Fruit fly (Drosophila melanogaster) whole organism, embryonic: ENCODE data around the gene side-III.

ENCODE experiments used
- Adf1 ChIP-seq: fragments of 200-800 bp; sonication (Bioruptor generic); IDR thresholded peaks from 2 replicates; pipeline ENCODE4 v1.3.6; 2022; ENCODE audit warnings: missing biosample characterization, missing genetic modification characterization
- CG10979 ChIP-seq: fragments of 200-800 bp; sonication (Bioruptor generic); optimal IDR thresholded peaks from 2 replicates; lab custom pipeline; 2018; ENCODE audit warnings: missing biosample characterization, mild to moderate bottlenecking, missing genetic modification characterization, moderate library complexity
- CG11695 ChIP-seq: fragments of 200-800 bp; sonication (Bioruptor generic); IDR thresholded peaks from 3 replicates; pipeline ENCODE4 v1.3.6; 2022; ENCODE audit warnings: missing biosample characterization, missing genetic modification characterization
- CG13287 ChIP-seq: fragments of 200-800 bp; sonication (Bioruptor generic); IDR thresholded peaks from 2 replicates; pipeline ENCODE4 v1.3.6; 2022; ENCODE audit warnings: missing biosample characterization, missing genetic modification characterization; ENCODE audit not compliant: partially characterized antibody
- CG13775 ChIP-seq: fragments of 200-800 bp; sonication (Bioruptor generic); optimal IDR thresholded peaks from 3 replicates; lab custom pipeline; 2017; ENCODE audit warnings: missing biosample characterization, mild to moderate bottlenecking, missing genetic modification characterization
- CG14667 ChIP-seq: fragments of 200-800 bp; sonication (Bioruptor generic); IDR thresholded peaks from 2 replicates; pipeline ENCODE4 v1.3.6; 2022; ENCODE audit warnings: missing biosample characterization, missing genetic modification characterization
- CG14860 ChIP-seq: fragments of 200-800 bp; sonication (Bioruptor generic); IDR thresholded peaks from 3 replicates; pipeline ENCODE4 v1.3.6; 2022; ENCODE audit warnings: missing biosample characterization, missing genetic modification characterization; ENCODE audit not compliant: partially characterized antibody
- CG15514 ChIP-seq: fragments of 200-800 bp; sonication (Bioruptor generic); optimal IDR thresholded peaks from 3 replicates; lab custom pipeline; 2017; ENCODE audit warnings: missing biosample characterization, missing genetic modification characterization, mild to moderate bottlenecking, moderate library complexity, missing genetic modification reagents
- CG1602 ChIP-seq: fragments of 200-800 bp; sonication (Bioruptor generic); optimal IDR thresholded peaks from 3 replicates; lab custom pipeline; 2016; ENCODE audit warnings: missing biosample characterization, missing genetic modification characterization
- CG17186 ChIP-seq: fragments of 200-800 bp; sonication (Bioruptor generic); optimal IDR thresholded peaks from 3 replicates; lab custom pipeline; 2017; ENCODE audit warnings: missing biosample characterization, missing genetic modification reagents, missing genetic modification characterization
- CG17912 ChIP-seq: fragments of 200-800 bp; sonication (Bioruptor generic); optimal IDR thresholded peaks from 2 replicates; lab custom pipeline; 2018; ENCODE audit warnings: missing biosample characterization, mild to moderate bottlenecking, missing genetic modification characterization
- CG18619 ChIP-seq: fragments of 200-800 bp; sonication (Bioruptor generic); optimal IDR thresholded peaks from 3 replicates; lab custom pipeline; 2017; ENCODE audit warnings: missing biosample characterization, mild to moderate bottlenecking, missing genetic modification characterization
- CG30403 ChIP-seq: fragments of 200-800 bp; sonication (Bioruptor generic); optimal IDR thresholded peaks from 3 replicates; lab custom pipeline; 2016; ENCODE audit warnings: missing biosample characterization, missing genetic modification characterization
- CG30431 ChIP-seq: fragments of 200-800 bp; sonication (Bioruptor generic); optimal IDR thresholded peaks from 2 replicates; lab custom pipeline; 2017; ENCODE audit warnings: missing biosample characterization, missing genetic modification characterization
- CG3163 ChIP-seq: fragments of 200-800 bp; sonication (Bioruptor generic); optimal IDR thresholded peaks from 3 replicates; lab custom pipeline; 2016; ENCODE audit warnings: missing biosample characterization, missing genetic modification characterization
- CG4360 ChIP-seq: fragments of 200-800 bp; sonication (Bioruptor generic); IDR thresholded peaks from 2 replicates; pipeline ENCODE4 v1.3.6; 2022; ENCODE audit warnings: missing biosample characterization, missing genetic modification characterization
- CG5245 ChIP-seq: fragments of 200-800 bp; sonication (Bioruptor generic); optimal IDR thresholded peaks from 3 replicates; lab custom pipeline; 2016; ENCODE audit warnings: missing biosample characterization, missing genetic modification characterization
- CG6683 ChIP-seq: fragments of 200-800 bp; sonication (Bioruptor generic); optimal IDR thresholded peaks from 2 replicates; lab custom pipeline; 2017; ENCODE audit warnings: missing biosample characterization, mild to moderate bottlenecking, missing genetic modification characterization, missing genetic modification reagents
- CG8478 ChIP-seq: fragments of >200 bp; optimal IDR thresholded peaks from 2 replicates; lab custom pipeline; 2018
- Dfd ChIP-seq, 2 experiments: fragments of >200 bp; optimal IDR thresholded peaks; 2 replicates each; lab custom pipeline; 2017; ENCODE audit warnings: missing biosample characterization in 2 of 2, missing genetic modification characterization in 2 of 2
- Fer3 ChIP-seq: fragments of 200-800 bp; sonication (Bioruptor generic); optimal IDR thresholded peaks from 2 replicates; lab custom pipeline; 2018; ENCODE audit warnings: missing biosample characterization, mild to moderate bottlenecking, missing genetic modification characterization, moderate library complexity
- Hey ChIP-seq: fragments of 200-800 bp; sonication (Bioruptor generic); optimal IDR thresholded peaks from 3 replicates; lab custom pipeline; 2018; ENCODE audit warnings: missing biosample characterization, mild to moderate bottlenecking, missing genetic modification characterization
- Hmr ChIP-seq: fragments of 200-800 bp; sonication (Bioruptor generic); optimal IDR thresholded peaks from 3 replicates; lab custom pipeline; 2017; ENCODE audit warnings: mild to moderate bottlenecking, missing biosample characterization, missing genetic modification reagents, missing genetic modification characterization
- Hr39 ChIP-seq: fragments of >200 bp; optimal IDR thresholded peaks from 2 replicates; lab custom pipeline; 2017
- Kr ChIP-seq: fragments of 200-800 bp; sonication (Bioruptor generic); optimal IDR thresholded peaks from 2 replicates; lab custom pipeline; 2017; ENCODE audit warnings: missing biosample characterization, mild to moderate bottlenecking, missing genetic modification characterization
- Mrtf ChIP-seq: fragments of 200-800 bp; sonication (Bioruptor generic); IDR thresholded peaks from 3 replicates; pipeline ENCODE4 v1.3.6; 2022; ENCODE audit warnings: missing biosample characterization, missing genetic modification characterization
- NK7.1 ChIP-seq: fragments of 200-800 bp; sonication (Bioruptor generic); optimal IDR thresholded peaks from 3 replicates; lab custom pipeline; 2016; ENCODE audit warnings: missing biosample characterization, missing genetic modification characterization
- Sin3A ChIP-seq: fragments of >200 bp; optimal IDR thresholded peaks from 2 replicates; lab custom pipeline; 2018
- Stat92E ChIP-seq, 3 experiments: fragments of >200 bp in 2 of 3; fragments of 200-800 bp in 1 of 3; sonication (Bioruptor generic) in 1 of 3; optimal IDR thresholded peaks; 2 replicates each; lab custom pipeline; 2017 to 2019; ENCODE audit warnings: missing biosample characterization in 3 of 3, missing genetic modification characterization in 3 of 3, mild to moderate bottlenecking in 1 of 3, moderate library complexity in 1 of 3
- Usf ChIP-seq: fragments of 200-800 bp; sonication (Bioruptor generic); optimal IDR thresholded peaks from 2 replicates; lab custom pipeline; 2017; ENCODE audit warnings: missing genotype, missing biosample characterization, missing genetic modification characterization
- abd-A ChIP-seq: fragments of 200-800 bp; sonication (Bioruptor generic); optimal IDR thresholded peaks from 3 replicates; lab custom pipeline; 2019; ENCODE audit warnings: missing biosample characterization, mild to moderate bottlenecking, missing genetic modification characterization, moderate library complexity
- chm ChIP-seq: fragments of 200-800 bp; sonication (Bioruptor generic); IDR thresholded peaks from 2 replicates; pipeline ENCODE4 v1.3.6; 2022; ENCODE audit warnings: missing biosample characterization, missing genetic modification characterization
- chn ChIP-seq: fragments of 200-800 bp; sonication (Bioruptor generic); optimal IDR thresholded peaks from 2 replicates; lab custom pipeline; 2016; ENCODE audit warnings: missing biosample characterization, missing genetic modification characterization
- crp ChIP-seq, 2 experiments: fragments of 200-800 bp; sonication (Bioruptor generic); optimal IDR thresholded peaks; 2 replicates in 1 of 2; 3 replicates in 1 of 2; lab custom pipeline; 2017; ENCODE audit warnings: missing biosample characterization in 2 of 2, missing genetic modification characterization in 2 of 2, mild to moderate bottlenecking in 1 of 2, moderate library complexity in 1 of 2
- dmrt11E ChIP-seq: fragments of 200-800 bp; sonication (Bioruptor generic); optimal IDR thresholded peaks from 3 replicates; lab custom pipeline; 2018; ENCODE audit warnings: missing biosample characterization, mild to moderate bottlenecking, missing genetic modification characterization, moderate library complexity
- dmrt99B ChIP-seq: fragments of 200-800 bp; sonication (Bioruptor generic); optimal IDR thresholded peaks from 2 replicates; lab custom pipeline; 2018; ENCODE audit warnings: missing biosample characterization, mild to moderate bottlenecking, missing genetic modification characterization, moderate library complexity
- eve ChIP-seq, 2 experiments: fragments of >200 bp; optimal IDR thresholded peaks; 2 replicates each; lab custom pipeline; 2017; ENCODE audit warnings: missing biosample characterization in 2 of 2, missing genetic modification characterization in 2 of 2
- fd102C ChIP-seq: fragments of 200-800 bp; sonication (Bioruptor generic); optimal IDR thresholded peaks from 2 replicates; lab custom pipeline; 2018; ENCODE audit warnings: missing biosample characterization, mild to moderate bottlenecking, missing genetic modification characterization, moderate library complexity
- fd64A ChIP-seq: fragments of 200-800 bp; sonication (Bioruptor generic); optimal IDR thresholded peaks from 3 replicates; lab custom pipeline; 2018; ENCODE audit warnings: missing biosample characterization, mild to moderate bottlenecking, missing genetic modification characterization
- grau ChIP-seq: fragments of 200-800 bp; optimal IDR thresholded peaks from 3 replicates; lab custom pipeline; 2019; ENCODE audit warnings: missing biosample characterization, mild to moderate bottlenecking, missing genetic modification characterization, moderate library complexity
- gsb ChIP-seq: fragments of 200-800 bp; sonication (Bioruptor generic); IDR thresholded peaks from 2 replicates; pipeline ENCODE4 v1.3.6; 2022; ENCODE audit warnings: missing biosample characterization, missing genetic modification characterization
- gsb-n ChIP-seq: fragments of 200-800 bp; sonication (Bioruptor generic); optimal IDR thresholded peaks from 3 replicates; lab custom pipeline; 2018; ENCODE audit warnings: missing biosample characterization, mild to moderate bottlenecking, missing genetic modification characterization
- ham ChIP-seq: fragments of 200-800 bp; sonication (Bioruptor generic); IDR thresholded peaks from 2 replicates; pipeline ENCODE4 v1.3.6; 2022; ENCODE audit warnings: missing biosample characterization, missing genetic modification characterization
- her ChIP-seq: fragments of 200-800 bp; sonication (Bioruptor generic); optimal IDR thresholded peaks from 2 replicates; lab custom pipeline; 2016; ENCODE audit warnings: missing biosample characterization, missing genetic modification characterization
- pan ChIP-seq, 4 experiments: fragments of >200 bp in 3 of 4; fragments of 200-800 bp in 1 of 4; sonication (Bioruptor generic) in 1 of 4; optimal IDR thresholded peaks in 3 of 4; IDR thresholded peaks in 1 of 4; 2 replicates each; pipeline versions ENCODE4 v1.3.6 to Lab custom; 2017 to 2022; ENCODE audit warnings: missing biosample characterization in 2 of 4, missing genetic modification characterization in 2 of 4, mixed read lengths in 1 of 4
- ranshi ChIP-seq: fragments of 200-800 bp; sonication (Bioruptor generic); IDR thresholded peaks from 2 replicates; pipeline ENCODE4 v1.3.6; 2022; ENCODE audit warnings: missing biosample characterization, missing genetic modification characterization
- sqz ChIP-seq: fragments of 200-800 bp; sonication (Bioruptor generic); optimal IDR thresholded peaks from 3 replicates; lab custom pipeline; 2018; ENCODE audit warnings: missing biosample characterization, mild to moderate bottlenecking, missing genetic modification characterization
- twi ChIP-seq: fragments of 200-800 bp; optimal IDR thresholded peaks from 2 replicates; lab custom pipeline; 2019; ENCODE audit warnings: missing biosample characterization, mild to moderate bottlenecking, missing genetic modification characterization, moderate library complexity
- usp ChIP-seq: fragments of >200 bp; optimal IDR thresholded peaks from 2 replicates; lab custom pipeline; 2017; ENCODE audit warnings: missing biosample characterization, missing genetic modification characterization

side-III gene

DNA sequence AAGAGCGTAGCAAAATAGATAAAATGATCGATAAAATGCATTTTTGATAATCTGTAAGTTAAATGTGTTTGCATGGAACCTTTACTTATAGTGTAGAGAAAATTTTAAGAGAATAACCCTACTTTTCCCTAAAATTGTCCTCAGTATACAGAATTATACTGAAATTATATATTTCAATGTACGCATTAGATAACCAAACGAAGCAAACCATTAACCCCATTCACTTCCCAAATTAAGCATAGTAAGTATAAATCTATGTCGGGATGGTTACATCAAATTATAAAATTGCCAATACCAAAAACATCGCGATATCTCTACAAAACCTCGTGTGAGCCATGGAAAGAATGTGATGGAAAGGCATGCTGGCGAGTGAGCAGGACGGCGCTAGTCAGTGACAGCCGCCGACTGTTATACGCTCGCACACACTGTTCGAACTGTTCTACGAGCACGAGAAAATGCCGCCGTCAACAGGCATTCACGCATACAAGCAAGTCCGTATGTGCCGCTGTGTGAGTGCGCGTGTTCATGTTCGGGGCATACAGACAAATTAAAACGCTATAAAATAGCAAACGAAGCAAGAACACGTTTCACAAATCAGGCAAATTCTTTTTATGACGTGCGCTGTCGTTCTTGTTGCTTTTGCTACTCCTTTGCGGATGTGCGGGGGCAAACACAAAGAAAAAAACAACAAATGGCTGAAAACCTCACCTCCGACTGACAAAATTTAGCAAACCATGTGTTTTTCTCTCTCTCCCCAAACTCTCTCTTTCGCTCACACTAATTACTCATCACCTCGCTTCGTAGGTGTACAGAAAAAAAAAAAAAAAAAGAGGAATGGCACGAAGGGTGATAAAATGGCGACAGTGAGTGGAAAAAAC is 48.0 kb upstream of the side-III start (continued):
- TF ChIP-seq ham (GFP tag; lab: Robert Waterston, UW) (no peak), ranshi (GFP tag; lab: Robert Waterston, UW) (no peak), fd102C (GFP tag; lab: Kevin White, UChicago) (no peak), CG14667 (GFP tag; lab: Robert Waterston, UW) (no peak), gsb-n (tag; lab: Kevin White, UChicago) (no peak), gsb (no peak), CG15514 (no peak), Hey (peak; percentile 35), dmrt11E (no peak), CG6683 (peak; percentile 19), her (GFP tag; lab: Kevin White, UChicago) (peak; percentile 26), Kr (GFP tag; lab: Kevin White, UChicago) (no peak), CG13775 (GFP tag; lab: Kevin White, UChicago) (no peak), CG17912 (peak; percentile 44), CG8478 (peak; percentile 54), CG4360 (GFP tag; lab: Robert Waterston, UW) (no peak), CG1602 (no peak), CG14860 (no peak), Sin3A (lab: Kevin White, UChicago) (no peak), CG13287 (GFP tag; lab: Robert Waterston, UW) (peak; percentile 40; the same call in 1 of the 2 replicates), Dfd (GFP tag; optimal IDR thresholded peaks at IDR 0.05; lab: Kevin White, UChicago) (no peak), Hr39 (lab: Kevin White, UChicago) (no peak), CG10979 (no peak), grau (tag; lab: Kevin White, UChicago) (no peak), CG3163 (GFP tag; lab: Kevin White, UChicago) (no peak), Stat92E (GFP tag; optimal IDR thresholded peaks at IDR 0.05; lab: Kevin White, UChicago) (peak in 1 of 3 experiments; percentile 3), CG5245 (GFP tag; lab: Kevin White, UChicago) (no peak), chm (GFP tag; lab: Robert Waterston, UW) (peak; percentile 71; the same call in 1 of the 2 replicates), crp (GFP tag; optimal IDR thresholded peaks at IDR 0.05; lab: Kevin White, UChicago) (no peak), CG17186 (GFP tag; lab: Kevin White, UChicago) (no peak), NK7.1 (GFP tag; lab: Kevin White, UChicago) (no peak), Hmr (no peak), Usf (GFP tag; lab: Kevin White, UChicago) (no peak), Fer3 (peak; percentile 18), CG30431 (GFP tag; lab: Kevin White, UChicago) (no peak), sqz (GFP tag; lab: Kevin White, UChicago) (peak; percentile 94), Adf1 (peak; percentile 43; the same call in 1 of the 2 replicates), twi (tag; lab: Kevin White, UChicago) (peak; percentile 49), abd-A (tag; lab: Kevin White, UChicago) (peak; percentile 97), eve (GFP tag; optimal IDR thresholded peaks at IDR 0.05; lab: Kevin White, UChicago) (no peak), Mrtf (no peak), CG30403 (no peak), usp (GFP tag; lab: Kevin White, UChicago) (no peak), pan (optimal IDR thresholded peaks at IDR 0.05; lab: Kevin White, UChicago) (no peak), pan (GFP tag; optimal IDR thresholded peaks at IDR 0.05 in 1 of 2, IDR thresholded peaks at IDR 0.05 in 1 of 2) (no peak), CG18619 (GFP tag; lab: Kevin White, UChicago) (no peak), CG11695 (GFP tag; lab: Robert Waterston, UW) (no peak), dmrt99B (tag; lab: Kevin White, UChicago) (no peak), fd64A (GFP tag; lab: Kevin White, UChicago) (no peak), chn (GFP tag; lab: Kevin White, UChicago) (no peak)
